Fruit fly (Drosophila melanogaster) whole organism, embryonic: ENCODE data around the gene CG42693.
A peak's percentile ranks its signal among the peaks of the same experiment; 100 is the strongest.

Source experiments
- BEAF-32 ChIP-seq: fragments of 200-800 bp; sonication (Bioruptor generic); optimal IDR thresholded peaks from 3 replicates; lab custom pipeline; 2017; ENCODE audit warnings: missing biosample characterization, missing genetic modification characterization, mild to moderate bottlenecking, moderate library complexity, missing genetic modification reagents
- Bgb ChIP-seq: fragments of 200-800 bp; sonication (Bioruptor generic); IDR thresholded peaks from 2 replicates; pipeline ENCODE4 v1.3.6; 2022; ENCODE audit warnings: missing biosample characterization, missing genetic modification characterization; ENCODE audit not compliant: partially characterized antibody
- CG10267 ChIP-seq: fragments of 200-800 bp; sonication (Bioruptor generic); optimal IDR thresholded peaks from 2 replicates; lab custom pipeline; 2018; ENCODE audit warnings: missing biosample characterization, mild to moderate bottlenecking, missing genetic modification characterization, moderate library complexity
- CG10959 ChIP-seq: fragments of 200-800 bp; sonication (Bioruptor generic); IDR thresholded peaks from 2 replicates; pipeline ENCODE4 v1.3.6; 2022; ENCODE audit warnings: missing biosample characterization, missing genetic modification characterization
- CG12219 ChIP-seq: fragments of 200-800 bp; sonication (Bioruptor generic); optimal IDR thresholded peaks from 3 replicates; lab custom pipeline; 2018; ENCODE audit warnings: missing biosample characterization, mild to moderate bottlenecking, missing genetic modification characterization
- CG12299 ChIP-seq: fragments of 200-800 bp; sonication (Bioruptor generic); optimal IDR thresholded peaks from 2 replicates; lab custom pipeline; 2018; ENCODE audit warnings: missing biosample characterization, mild to moderate bottlenecking, missing genetic modification characterization
- CG12391 ChIP-seq: fragments of 200-800 bp; sonication (Bioruptor generic); optimal IDR thresholded peaks from 3 replicates; lab custom pipeline; 2018; ENCODE audit warnings: missing biosample characterization, mild to moderate bottlenecking, missing genetic modification characterization, moderate library complexity
- CG14710 ChIP-seq: fragments of 200-800 bp; sonication (Bioruptor generic); optimal IDR thresholded peaks from 3 replicates; lab custom pipeline; 2019; ENCODE audit warnings: missing biosample characterization, mild to moderate bottlenecking, missing genetic modification characterization, moderate library complexity
- CG14860 ChIP-seq: fragments of 200-800 bp; sonication (Bioruptor generic); IDR thresholded peaks from 3 replicates; pipeline ENCODE4 v1.3.6; 2022; ENCODE audit warnings: missing biosample characterization, missing genetic modification characterization; ENCODE audit not compliant: partially characterized antibody
- CG1647 ChIP-seq: fragments of 200-800 bp; sonication (Bioruptor generic); optimal IDR thresholded peaks from 3 replicates; lab custom pipeline; 2016; ENCODE audit warnings: missing biosample characterization, missing genetic modification characterization
- CG2116 ChIP-seq: fragments of 200-800 bp; sonication (Bioruptor generic); optimal IDR thresholded peaks from 3 replicates; lab custom pipeline; 2018; ENCODE audit warnings: missing biosample characterization, mild to moderate bottlenecking, missing genetic modification characterization
- CG2199 ChIP-seq: fragments of 200-800 bp; sonication (Bioruptor generic); IDR thresholded peaks from 3 replicates; pipeline ENCODE4 v1.3.6; 2022; ENCODE audit warnings: missing biosample characterization, missing genetic modification characterization
- CG31365 ChIP-seq: fragments of 200-800 bp; sonication (Bioruptor generic); optimal IDR thresholded peaks from 2 replicates; lab custom pipeline; 2018; ENCODE audit warnings: missing biosample characterization, mild to moderate bottlenecking, missing genetic modification characterization
- CG3163 ChIP-seq: fragments of 200-800 bp; sonication (Bioruptor generic); optimal IDR thresholded peaks from 3 replicates; lab custom pipeline; 2016; ENCODE audit warnings: missing biosample characterization, missing genetic modification characterization
- CG6683 ChIP-seq: fragments of 200-800 bp; sonication (Bioruptor generic); optimal IDR thresholded peaks from 2 replicates; lab custom pipeline; 2017; ENCODE audit warnings: missing biosample characterization, mild to moderate bottlenecking, missing genetic modification characterization, missing genetic modification reagents
- CG9437 ChIP-seq: fragments of 200-800 bp; sonication (Bioruptor generic); optimal IDR thresholded peaks from 2 replicates; lab custom pipeline; 2018; ENCODE audit warnings: missing biosample characterization, mild to moderate bottlenecking, missing genetic modification characterization
- CG9797 ChIP-seq: fragments of 200-800 bp; sonication (Bioruptor generic); optimal IDR thresholded peaks from 3 replicates; lab custom pipeline; 2018; ENCODE audit warnings: missing biosample characterization, mild to moderate bottlenecking, missing genetic modification characterization
- CG9817 ChIP-seq: fragments of 200-800 bp; sonication (Bioruptor generic); optimal IDR thresholded peaks from 2 replicates; lab custom pipeline; 2018; ENCODE audit warnings: missing biosample characterization, mild to moderate bottlenecking, missing genetic modification characterization, moderate library complexity
- CkIIα-i1 ChIP-seq: fragments of 200-800 bp; sonication (Bioruptor generic); IDR thresholded peaks from 2 replicates; pipeline ENCODE4 v1.3.6; 2022; ENCODE audit warnings: missing biosample characterization, missing genetic modification characterization
- D ChIP-seq, 2 experiments: fragments of 200-800 bp in 1 of 2; fragments of >200 bp in 1 of 2; sonication (Bioruptor generic) in 1 of 2; optimal IDR thresholded peaks; 2 replicates in 1 of 2; 3 replicates in 1 of 2; lab custom pipeline; 2017; ENCODE audit warnings: mild to moderate bottlenecking in 1 of 2, missing biosample characterization in 1 of 2, missing genetic modification characterization in 1 of 2, missing genetic modification reagents in 1 of 2
- Dref ChIP-seq: fragments of 200-800 bp; sonication (Bioruptor generic); IDR thresholded peaks from 2 replicates; pipeline ENCODE4 v1.3.6; 2022; ENCODE audit warnings: missing biosample characterization, missing genetic modification characterization
- ERR ChIP-seq: fragments of 200-800 bp; sonication (Bioruptor generic); optimal IDR thresholded peaks from 2 replicates; lab custom pipeline; 2016; ENCODE audit warnings: missing biosample characterization, missing genetic modification characterization
- Fer3 ChIP-seq: fragments of 200-800 bp; sonication (Bioruptor generic); optimal IDR thresholded peaks from 2 replicates; lab custom pipeline; 2018; ENCODE audit warnings: missing biosample characterization, mild to moderate bottlenecking, missing genetic modification characterization, moderate library complexity
- Hr39 ChIP-seq: fragments of >200 bp; optimal IDR thresholded peaks from 2 replicates; lab custom pipeline; 2017
- Hsf ChIP-seq: fragments of 200-800 bp; sonication (Bioruptor generic); optimal IDR thresholded peaks from 3 replicates; lab custom pipeline; 2016; ENCODE audit warnings: missing biosample characterization, missing genetic modification characterization
- MBD-R2 ChIP-seq: fragments of 200-800 bp; sonication (Bioruptor generic); IDR thresholded peaks from 2 replicates; pipeline ENCODE4 v1.3.6; 2022; ENCODE audit warnings: missing biosample characterization, missing genetic modification characterization
- Nf-YC ChIP-seq: fragments of 200-800 bp; optimal IDR thresholded peaks from 3 replicates; lab custom pipeline; 2019; ENCODE audit warnings: missing biosample characterization, mild to moderate bottlenecking, missing genetic modification characterization, moderate library complexity
- Oaz ChIP-seq: fragments of 200-800 bp; sonication (Bioruptor generic); IDR thresholded peaks from 2 replicates; pipeline ENCODE4 v1.3.6; 2022; ENCODE audit warnings: missing biosample characterization, missing genetic modification characterization
- Scr ChIP-seq: fragments of 200-800 bp; sonication (Bioruptor generic); IDR thresholded peaks from 2 replicates; pipeline ENCODE4 v1.3.6; 2022; ENCODE audit warnings: missing biosample characterization, missing genetic modification characterization; ENCODE audit not compliant: partially characterized antibody
- Sin3A ChIP-seq: fragments of >200 bp; optimal IDR thresholded peaks from 2 replicates; lab custom pipeline; 2018
- YL-1 ChIP-seq: fragments of 200-800 bp; sonication (Bioruptor generic); optimal IDR thresholded peaks from 3 replicates; lab custom pipeline; 2017; ENCODE audit warnings: missing biosample characterization, mild to moderate bottlenecking, missing genetic modification characterization
- amos ChIP-seq: fragments of 200-800 bp; sonication (Bioruptor generic); IDR thresholded peaks from 2 replicates; pipeline ENCODE4 v1.3.6; 2022; ENCODE audit warnings: missing biosample characterization, missing genetic modification characterization; ENCODE audit not compliant: partially characterized antibody
- cas ChIP-seq: fragments of 200-800 bp; sonication (Bioruptor generic); IDR thresholded peaks from 2 replicates; pipeline ENCODE4 v1.3.6; 2022; ENCODE audit warnings: missing biosample characterization, missing genetic modification characterization
- chinmo ChIP-seq: fragments of 200-800 bp; sonication (Bioruptor generic); IDR thresholded peaks from 4 replicates; pipeline ENCODE4 v1.3.6; 2022; ENCODE audit warnings: missing biosample characterization, missing genetic modification characterization; ENCODE audit not compliant: partially characterized antibody
- crc ChIP-seq: fragments of 200-800 bp; sonication (Bioruptor generic); optimal IDR thresholded peaks from 2 replicates; lab custom pipeline; 2016; ENCODE audit warnings: missing biosample characterization, missing genetic modification characterization
- cwo ChIP-seq: fragments of 200-800 bp; sonication (Bioruptor generic); optimal IDR thresholded peaks from 3 replicates; lab custom pipeline; 2017; ENCODE audit warnings: missing biosample characterization, missing genetic modification characterization, mild to moderate bottlenecking, moderate library complexity, missing genetic modification reagents
- dm ChIP-seq: fragments of 200-800 bp; sonication (Bioruptor generic); optimal IDR thresholded peaks from 3 replicates; lab custom pipeline; 2016; ENCODE audit warnings: missing biosample characterization, missing genetic modification characterization
- gfzf ChIP-seq: fragments of 200-800 bp; sonication (Bioruptor generic); optimal IDR thresholded peaks from 2 replicates; lab custom pipeline; 2016; ENCODE audit warnings: missing biosample characterization, mild to moderate bottlenecking, missing genetic modification characterization, moderate library complexity
- hbn ChIP-seq: fragments of 200-800 bp; sonication (Bioruptor generic); IDR thresholded peaks from 2 replicates; pipeline ENCODE4 v1.3.6; 2022; ENCODE audit warnings: missing biosample characterization, missing genetic modification characterization; ENCODE audit not compliant: partially characterized antibody
- nerfin-2 ChIP-seq: fragments of 200-800 bp; sonication (Bioruptor generic); IDR thresholded peaks from 2 replicates; pipeline ENCODE4 v1.3.6; 2022; ENCODE audit warnings: missing biosample characterization, missing genetic modification characterization; ENCODE audit not compliant: partially characterized antibody
- pan ChIP-seq, 4 experiments: fragments of >200 bp in 3 of 4; fragments of 200-800 bp in 1 of 4; sonication (Bioruptor generic) in 1 of 4; optimal IDR thresholded peaks in 3 of 4; IDR thresholded peaks in 1 of 4; 2 replicates each; pipeline versions ENCODE4 v1.3.6 to Lab custom; 2017 to 2022; ENCODE audit warnings: missing biosample characterization in 2 of 4, missing genetic modification characterization in 2 of 4, mixed read lengths in 1 of 4
- pho ChIP-seq: fragments of 200-800 bp; sonication (Bioruptor generic); optimal IDR thresholded peaks from 2 replicates; lab custom pipeline; 2016; ENCODE audit warnings: missing biosample characterization, missing genetic modification characterization
- schlank ChIP-seq: fragments of 200-800 bp; sonication (Bioruptor generic); optimal IDR thresholded peaks from 2 replicates; lab custom pipeline; 2018; ENCODE audit warnings: missing biosample characterization, mild to moderate bottlenecking, missing genetic modification characterization
- sens-2 ChIP-seq: fragments of 200-800 bp; sonication (Bioruptor generic); IDR thresholded peaks from 2 replicates; pipeline ENCODE4 v1.3.6; 2022; ENCODE audit warnings: missing biosample characterization, missing genetic modification characterization
- sisA ChIP-seq: fragments of 200-800 bp; sonication (Bioruptor generic); IDR thresholded peaks from 2 replicates; pipeline ENCODE4 v1.3.6; 2022; ENCODE audit warnings: missing biosample characterization, missing genetic modification characterization
- slbo ChIP-seq: fragments of 200-800 bp; sonication (Bioruptor generic); IDR thresholded peaks from 2 replicates; pipeline ENCODE4 v1.3.6; 2022; ENCODE audit warnings: missing biosample characterization, missing genetic modification characterization
- sna ChIP-seq: fragments of 200-800 bp; sonication (Bioruptor generic); IDR thresholded peaks from 2 replicates; pipeline ENCODE4 v1.3.6; 2022; ENCODE audit warnings: missing biosample characterization, missing genetic modification characterization; ENCODE audit not compliant: partially characterized antibody

Gene CG42693

dm6 chr3R:31738060-31738619 lies 30.0 kb upstream of the CG42693 start, which contains the start of gene eEF1alpha2 (continued):
- TF ChIP-seq Hr39 (lab: Kevin White, UChicago): no peak
- TF ChIP-seq CkIIα-i1 (GFP tag; lab: Robert Waterston, UW): no peak
- no peak for TF ChIP-seq CG12391 (tag; lab: Kevin White, UChicago)
- TF ChIP-seq Nf-YC (tag; lab: Kevin White, UChicago): no peak
- TF ChIP-seq crc (GFP tag; lab: Kevin White, UChicago): no peak
- TF ChIP-seq Fer3: no peak
- TF ChIP-seq schlank: no peak
- TF ChIP-seq ERR (GFP tag; lab: Kevin White, UChicago): no peak
- TF ChIP-seq CG2116 (GFP tag; lab: Kevin White, UChicago): no peak
- no peak for TF ChIP-seq CG12219 (GFP tag; lab: Kevin White, UChicago)

- no peak for TF ChIP-seq D (optimal IDR thresholded peaks at IDR 0.05; lab: Kevin White, UChicago)
- TF ChIP-seq D (GFP tag; optimal IDR thresholded peaks at IDR 0.05; lab: Kevin White, UChicago): no peak
- TF ChIP-seq CG10267 (tag; lab: Kevin White, UChicago): peak; percentile 14
- no peak for TF ChIP-seq Oaz (GFP tag; lab: Robert Waterston, UW)
- TF ChIP-seq CG6683 (GFP tag; lab: Kevin White, UChicago): no peak
- TF ChIP-seq dm (GFP tag; lab: Kevin White, UChicago): peak; percentile 92
- TF ChIP-seq pan (optimal IDR thresholded peaks at IDR 0.05; lab: Kevin White, UChicago): no peak
- no peak for TF ChIP-seq pan (GFP tag; optimal IDR thresholded peaks at IDR 0.05 in 1 of 2, IDR thresholded peaks at IDR 0.05 in 1 of 2)
- peak; percentile 56; the same call in 1 of the 2 replicates for TF ChIP-seq sna
- no peak for TF ChIP-seq CG1647 (GFP tag; lab: Kevin White, UChicago)
- TF ChIP-seq CG14860 (GFP tag; lab: Robert Waterston, UW): peak; percentile 34; the same call in 1 of the 3 replicates
- no peak for TF ChIP-seq nerfin-2
- peak; percentile 84 for TF ChIP-seq CG9797 (GFP tag; lab: Kevin White, UChicago)
- TF ChIP-seq hbn (GFP tag; lab: Robert Waterston, UW): 0 out of 2 replicates have a peak, but pooled peaks have one; percentile 33
- peak; percentile 48 for TF ChIP-seq BEAF-32
- TF ChIP-seq CG3163: no peak
- peak; percentile 7; the same call in 1 of the 2 replicates for TF ChIP-seq amos (GFP tag; lab: Robert Waterston, UW)
- TF ChIP-seq chinmo (GFP tag; lab: Robert Waterston, UW): peak; percentile 71; the same call in 2 of the 4 replicates
- TF ChIP-seq CG2116 (GFP tag; lab: Kevin White, UChicago): peak; percentile 24
- no peak for TF ChIP-seq CG31365
- peak; percentile 91 for TF ChIP-seq cwo
- peak; percentile 28; the same call in 1 of the 2 replicates for TF ChIP-seq Bgb (GFP tag; lab: Robert Waterston, UW)
- TF ChIP-seq CG12299: no peak
- no peak for TF ChIP-seq Hsf (GFP tag; lab: Kevin White, UChicago)
- peak; percentile 25 for TF ChIP-seq CG14710 (tag; lab: Kevin White, UChicago)
- peak; percentile 80 for TF ChIP-seq MBD-R2
- TF ChIP-seq gfzf (GFP tag; lab: Kevin White, UChicago): peak; percentile 81
- TF ChIP-seq cas (GFP tag; lab: Robert Waterston, UW): no peak
- no peak for TF ChIP-seq pho (GFP tag; lab: Kevin White, UChicago)
- peak; percentile 85 for TF ChIP-seq YL-1 (GFP tag; lab: Kevin White, UChicago)
- TF ChIP-seq sisA (GFP tag; lab: Robert Waterston, UW): no peak
- TF ChIP-seq slbo (GFP tag; lab: Robert Waterston, UW): no peak
- TF ChIP-seq sens-2: no peak
- TF ChIP-seq CG9437 (GFP tag; lab: Kevin White, UChicago): peak; percentile 7
- no peak for TF ChIP-seq CG2199 (GFP tag; lab: Robert Waterston, UW)
- TF ChIP-seq Dref (GFP tag; lab: Robert Waterston, UW): peak; percentile 70
- TF ChIP-seq Scr: peak; percentile 46
- no peak for TF ChIP-seq CG10959
- TF ChIP-seq CG9817 (tag; lab: Kevin White, UChicago): no peak
- TF ChIP-seq Sin3A (lab: Kevin White, UChicago): peak; percentile 51
These were observed 28.6 kb upstream of the CG42693 start, which contains the start of the genes CstF50 and CG11563 for dm6 chr3R:31736776-31737175. Gene CstF50 (minus strand): TSS chr3R:31736963. Gene CG11563 (plus strand): TSS chr3R:31737035.
